Worm (Caenorhabditis elegans) whole organism, L3 larva: ENCODE measurements around the gene F36A4.5.

Source experiments
- aly-2 ChIP-seq: fragments of 150-350 bp; optimal IDR thresholded peaks from 2 replicates; lab custom pipeline; 2014; ENCODE audit warnings: missing biosample characterization, missing genetic modification characterization
- ama-1 ChIP-seq: fragments of 150-350 bp; optimal IDR thresholded peaks from 2 replicates; lab custom pipeline; 2018
- ceh-16 ChIP-seq: sonication (generic microtip); optimal IDR thresholded peaks from 2 replicates; lab custom pipeline; 2017; ENCODE audit warnings: missing biosample characterization, missing genetic modification characterization
- ceh-28 ChIP-seq: fragments of 150-350 bp; optimal IDR thresholded peaks from 2 replicates; lab custom pipeline; 2014; ENCODE audit warnings: missing biosample characterization, missing genetic modification reagents, missing genetic modification characterization
- ceh-82 ChIP-seq: fragments of 150-350 bp; optimal IDR thresholded peaks from 2 replicates; lab custom pipeline; 2014; ENCODE audit warnings: missing biosample characterization, missing genetic modification characterization
- ceh-9 ChIP-seq: sonication (generic microtip); optimal IDR thresholded peaks from 2 replicates; lab custom pipeline; 2018; ENCODE audit warnings: missing biosample characterization, missing genetic modification characterization
- daf-12 ChIP-seq: fragments of 150-350 bp; optimal IDR thresholded peaks from 2 replicates; lab custom pipeline; 2014; ENCODE audit warnings: missing biosample characterization, missing genetic modification reagents, missing genetic modification characterization
- egl-27 ChIP-seq: sonication (generic microtip); optimal IDR thresholded peaks from 4 replicates; lab custom pipeline; 2017; ENCODE audit warnings: missing biosample characterization, missing genetic modification reagents, missing genetic modification characterization
- elt-1 ChIP-seq: fragments of 150-350 bp; optimal IDR thresholded peaks from 2 replicates; lab custom pipeline; 2014; ENCODE audit warnings: missing biosample characterization, missing genetic modification characterization
- elt-3 ChIP-seq, 3 experiments: fragments of 150-350 bp in 1 of 3; sonication (generic microtip) in 2 of 3; optimal IDR thresholded peaks; 2 replicates in 2 of 3; 4 replicates in 1 of 3; lab custom pipeline; 2014 to 2017; ENCODE audit warnings: missing biosample characterization in 3 of 3, missing genetic modification characterization in 3 of 3
- eor-1 ChIP-seq, 2 experiments: fragments of 150-350 bp; optimal IDR thresholded peaks; 2 replicates each; lab custom pipeline; 2014 to 2018; ENCODE audit warnings: missing biosample characterization in 2 of 2, missing genetic modification characterization in 2 of 2
- fkh-10 ChIP-seq: sonication (generic microtip); optimal IDR thresholded peaks from 2 replicates; lab custom pipeline; 2017; ENCODE audit warnings: missing biosample characterization, missing genetic modification reagents, missing genetic modification characterization
- fos-1 ChIP-seq: fragments of 150-350 bp; optimal IDR thresholded peaks from 2 replicates; lab custom pipeline; 2014; ENCODE audit warnings: missing biosample characterization, missing genetic modification characterization
- jun-1 ChIP-seq: fragments of 150-350 bp; optimal IDR thresholded peaks from 2 replicates; lab custom pipeline; 2014; ENCODE audit warnings: missing biosample characterization, missing genetic modification reagents, missing genetic modification characterization
- lin-39 ChIP-seq: fragments of 150-350 bp; optimal IDR thresholded peaks from 2 replicates; lab custom pipeline; 2018; ENCODE audit warnings: missing biosample characterization, missing genetic modification reagents, missing genetic modification characterization
- lsy-12 ChIP-seq: sonication (generic microtip); optimal IDR thresholded peaks from 2 replicates; lab custom pipeline; 2016; ENCODE audit warnings: mild to moderate bottlenecking, missing genetic modification characterization, missing compliant biosample characterization
- mdl-1 ChIP-seq: fragments of 150-350 bp; optimal IDR thresholded peaks from 2 replicates; lab custom pipeline; 2014; ENCODE audit warnings: missing biosample characterization, missing genetic modification characterization
- mml-1 ChIP-seq: fragments of 150-350 bp; sonication (generic microtip); optimal IDR thresholded peaks from 3 replicates; lab custom pipeline; 2014; ENCODE audit warnings: missing biosample characterization, missing genetic modification characterization
- nfya-1 ChIP-seq: sonication (generic microtip); optimal IDR thresholded peaks from 2 replicates; lab custom pipeline; 2017; ENCODE audit warnings: missing genetic modification characterization, mild to moderate bottlenecking, missing compliant biosample characterization, antibody characterized with exemption, moderate library complexity; ENCODE audit not compliant: insufficient read depth
- nhr-11 ChIP-seq: fragments of 150-350 bp; optimal IDR thresholded peaks from 2 replicates; lab custom pipeline; 2014; ENCODE audit warnings: missing biosample characterization, missing genetic modification characterization
- nhr-12 ChIP-seq: fragments of 150-350 bp; optimal IDR thresholded peaks from 2 replicates; lab custom pipeline; 2014; ENCODE audit warnings: missing biosample characterization, missing genetic modification characterization
- nhr-23 ChIP-seq: fragments of 150-350 bp; optimal IDR thresholded peaks from 2 replicates; lab custom pipeline; 2014; ENCODE audit warnings: missing biosample characterization, missing genetic modification reagents, missing genetic modification characterization
- nhr-237 ChIP-seq: fragments of 150-350 bp; optimal IDR thresholded peaks from 2 replicates; lab custom pipeline; 2014; ENCODE audit warnings: missing biosample characterization, missing genetic modification characterization
- nhr-25 ChIP-seq: sonication (generic microtip); optimal IDR thresholded peaks from 2 replicates; lab custom pipeline; 2017; ENCODE audit warnings: missing biosample characterization, missing genetic modification characterization
- nhr-28 ChIP-seq: fragments of 150-350 bp; optimal IDR thresholded peaks from 2 replicates; lab custom pipeline; 2014; ENCODE audit warnings: missing biosample characterization, missing genetic modification characterization
- nhr-43 ChIP-seq: sonication (generic microtip); optimal IDR thresholded peaks from 2 replicates; lab custom pipeline; 2016; ENCODE audit warnings: mild to moderate bottlenecking, missing genetic modification characterization, missing compliant biosample characterization; ENCODE audit not compliant: poor library complexity, severe bottlenecking
- nhr-77 ChIP-seq: fragments of 150-350 bp; optimal IDR thresholded peaks from 2 replicates; lab custom pipeline; 2014; ENCODE audit warnings: missing biosample characterization, missing genetic modification characterization
- pha-4 ChIP-seq: fragments of 150-350 bp; optimal IDR thresholded peaks from 2 replicates; lab custom pipeline; 2014; ENCODE audit warnings: missing biosample characterization, missing genetic modification reagents, missing genetic modification characterization
- sea-2 ChIP-seq: fragments of 150-350 bp; sonication (generic microtip); optimal IDR thresholded peaks from 4 replicates; lab custom pipeline; 2014; ENCODE audit warnings: missing biosample characterization, missing genetic modification reagents, missing genetic modification characterization
- snpc-4 ChIP-seq: fragments of 150-350 bp; optimal IDR thresholded peaks from 2 replicates; lab custom pipeline; 2014; ENCODE audit warnings: missing biosample characterization, missing genetic modification characterization
- tbx-2 ChIP-seq: sonication (generic microtip); optimal IDR thresholded peaks from 2 replicates; lab custom pipeline; 2016; ENCODE audit warnings: mild to moderate bottlenecking, missing genetic modification characterization, missing compliant biosample characterization
- unc-39 ChIP-seq: sonication (generic microtip); optimal IDR thresholded peaks from 4 replicates; lab custom pipeline; 2017; ENCODE audit warnings: missing biosample characterization, missing genetic modification characterization
- zag-1 ChIP-seq: fragments of 150-350 bp; optimal IDR thresholded peaks from 2 replicates; lab custom pipeline; 2014; ENCODE audit warnings: missing biosample characterization, missing genetic modification characterization
- ztf-4 ChIP-seq: fragments of 150-350 bp; optimal IDR thresholded peaks from 2 replicates; lab custom pipeline; 2014; ENCODE audit warnings: missing biosample characterization, missing genetic modification characterization

The F36A4.5 gene

ce11 chrIV:4225851-4226250 lies 39.5 kb upstream of the F36A4.5 start, which contains the start of gene srbc-71:
Gene srbc-71, minus strand, starts transcription at chrIV:4225951.
- TF ChIP-seq eor-1 (tag; optimal IDR thresholded peaks at IDR 0.05; lab: Kevin White, UChicago) (no peak), nhr-25 (tag; lab: Kevin White, UChicago) (no peak), snpc-4 (tag; lab: Kevin White, UChicago) (no peak), aly-2 (tag; lab: Kevin White, UChicago) (no peak), nhr-12 (no peak), sea-2 (GFP tag; lab: Kevin White, UChicago) (no peak), ceh-82 (tag; lab: Kevin White, UChicago) (no peak), pha-4 (tag; lab: Kevin White, UChicago) (no peak), elt-3 (tag; optimal IDR thresholded peaks at IDR 0.05; lab: Kevin White, UChicago) (no peak), daf-12 (no peak), nhr-28 (no peak), nhr-237 (tag; lab: Kevin White, UChicago) (no peak), ztf-4 (tag; lab: Kevin White, UChicago) (no peak), tbx-2 (tag; lab: Kevin White, UChicago) (no peak), mdl-1 (tag; lab: Kevin White, UChicago) (no peak), ama-1 (lab: Kevin White, UChicago) (no peak), lin-39 (tag; lab: Kevin White, UChicago) (no peak)

DNA sequence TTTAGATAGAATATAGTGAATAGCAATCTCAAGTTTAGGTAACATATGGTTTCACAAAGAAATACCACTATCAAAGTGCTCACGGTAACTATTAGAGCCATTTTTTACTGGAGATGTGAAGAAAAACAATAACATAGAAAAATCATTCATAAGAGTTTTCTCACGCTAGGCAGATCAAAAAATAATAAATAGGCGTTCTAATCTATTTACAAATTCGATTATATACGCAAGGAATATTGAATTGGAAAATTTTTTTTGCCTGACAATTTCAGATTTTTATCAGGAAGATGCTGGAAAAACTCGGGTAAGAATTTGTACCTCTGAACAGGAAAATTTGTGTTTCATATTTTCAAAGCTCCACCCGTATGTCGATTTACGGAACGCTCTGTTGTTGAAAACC lies 37.4 kb upstream of the F36A4.5 start, which contains the start of gene srbc-70:
Gene srbc-70, minus strand, starts transcription at position 101 of the 400 bp plus-strand sequence.
- TF ChIP-seq ztf-4 (tag; lab: Kevin White, UChicago) (no peak), ceh-28 (tag; lab: Kevin White, UChicago) (no peak)

ce11 chrIV:4235315-4236024 lies 29.9 kb upstream of the F36A4.5 start, which contains the start of the genes zipt-2.2 and dpy-13:
Gene zipt-2.2, minus strand, starts transcription at chrIV:4235365.
Gene dpy-13, plus strand, starts transcription at chrIV:4235614.
- TF ChIP-seq mml-1 (tag; lab: Kevin White, UChicago) = no peak
- TF ChIP-seq nhr-43 (tag; lab: Kevin White, UChicago) = peak; percentile 80
- no peak for TF ChIP-seq nhr-12
- no peak for TF ChIP-seq elt-1 (tag; lab: Kevin White, UChicago)
- no peak for TF ChIP-seq tbx-2 (tag; lab: Kevin White, UChicago)
- TF ChIP-seq ama-1 (lab: Kevin White, UChicago) = peak; percentile 93
- peak; percentile 2 for TF ChIP-seq nhr-23
- peak in 1 of 3 experiments; percentile 31 for TF ChIP-seq elt-3 (tag; optimal IDR thresholded peaks at IDR 0.05; lab: Kevin White, UChicago)
- no peak for TF ChIP-seq lsy-12 (tag; lab: Kevin White, UChicago)
- TF ChIP-seq daf-12 = no peak
- peak; percentile 77 for TF ChIP-seq nhr-25 (tag; lab: Kevin White, UChicago)
- peak; percentile 30 for TF ChIP-seq nfya-1
- TF ChIP-seq zag-1 (tag; lab: Kevin White, UChicago) = no peak

DNA sequence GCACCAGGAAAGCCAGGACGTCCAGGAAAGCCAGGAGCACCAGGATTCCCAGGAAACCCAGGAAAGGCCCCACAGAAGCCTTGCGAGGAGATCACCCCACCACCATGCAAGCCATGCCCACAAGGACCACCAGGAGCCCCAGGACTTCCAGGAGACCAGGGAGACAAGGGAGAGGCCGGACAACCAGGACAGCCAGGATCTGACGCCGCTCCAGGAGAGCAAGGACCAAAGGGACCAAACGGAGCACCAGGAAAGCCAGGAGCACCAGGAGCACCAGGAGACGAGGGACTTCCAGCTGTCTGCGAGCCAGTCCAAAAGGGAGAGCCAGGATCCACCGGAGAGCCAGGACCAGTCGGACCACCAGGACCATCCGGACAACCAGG lies 29.3 kb upstream of the F36A4.5 start:
- TF ChIP-seq elt-3 (tag; optimal IDR thresholded peaks at IDR 0.05; lab: Kevin White, UChicago) (no peak), lsy-12 (tag; lab: Kevin White, UChicago) (no peak), egl-27 (tag; lab: Kevin White, UChicago) (no peak), jun-1 (tag; lab: Kevin White, UChicago) (no peak), nhr-28 (no peak), fkh-10 (no peak), ceh-9 (tag; lab: Kevin White, UChicago) (no peak), nhr-23 (no peak), sea-2 (GFP tag; lab: Kevin White, UChicago) (no peak)
- TF ChIP-seq, all 47 proteins: peak for 0

DNA sequence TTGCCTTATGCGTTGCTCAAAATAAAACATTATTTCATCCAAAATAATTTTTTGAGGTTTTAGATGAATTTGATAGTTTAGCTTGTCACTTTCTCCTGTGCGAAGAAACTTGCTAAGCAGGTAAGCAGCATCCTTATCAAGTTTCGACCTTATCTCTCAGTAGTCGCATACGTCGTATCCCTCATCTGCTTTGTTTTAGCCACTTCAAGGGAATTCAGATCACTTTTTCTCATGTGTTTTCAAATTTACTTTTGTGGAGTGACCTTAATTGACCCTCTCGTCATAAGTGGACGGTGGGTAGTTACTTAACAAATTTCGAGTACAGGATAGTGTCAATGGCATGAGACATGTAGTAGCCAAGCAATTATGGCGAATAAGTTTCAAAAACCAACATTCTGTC lies 28.7 kb upstream of the F36A4.5 start:
- TF ChIP-seq elt-3 (tag; optimal IDR thresholded peaks at IDR 0.05; lab: Kevin White, UChicago) (peak in 1 of 3 experiments; percentile 93), nhr-77 (peak; percentile 55), ama-1 (lab: Kevin White, UChicago) (peak; percentile 90), nhr-25 (tag; lab: Kevin White, UChicago) (peak; percentile 68), sea-2 (GFP tag; lab: Kevin White, UChicago) (no peak), egl-27 (tag; lab: Kevin White, UChicago) (no peak), nhr-11 (tag; lab: Kevin White, UChicago) (no peak), ceh-16 (tag; lab: Kevin White, UChicago) (no peak), unc-39 (tag; lab: Kevin White, UChicago) (no peak), nfya-1 (peak; percentile 18), tbx-2 (tag; lab: Kevin White, UChicago) (peak; percentile 46), ceh-9 (tag; lab: Kevin White, UChicago) (no peak), jun-1 (tag; lab: Kevin White, UChicago) (no peak), fos-1 (tag; lab: Kevin White, UChicago) (no peak)
